Worm (Caenorhabditis elegans) whole organism, early embryonic: ENCODE measurements around the gene C28D4.10.

Source experiments
- B0310.2 ChIP-seq: sonication (generic microtip); optimal IDR thresholded peaks from 2 replicates; lab custom pipeline; 2016; ENCODE audit warnings: mild to moderate bottlenecking, missing genetic modification characterization, missing compliant biosample characterization
- F13C5.2 ChIP-seq: sonication (generic microtip); optimal IDR thresholded peaks from 2 replicates; lab custom pipeline; 2017; ENCODE audit warnings: mild to moderate bottlenecking, missing genetic modification characterization, inconsistent platforms, missing compliant biosample characterization
- aly-1 ChIP-seq: sonication (generic microtip); optimal IDR thresholded peaks from 2 replicates; lab custom pipeline; 2016; ENCODE audit warnings: missing genetic modification characterization, missing compliant biosample characterization
- ama-1 ChIP-seq: fragments of 150-350 bp; optimal IDR thresholded peaks from 2 replicates; lab custom pipeline; 2014
- ceh-13 ChIP-seq: fragments of 200-800 bp; sonication (Bioruptor generic); optimal IDR thresholded peaks from 2 replicates; lab custom pipeline; 2018; ENCODE audit warnings: mild to moderate bottlenecking, missing genetic modification characterization, missing compliant biosample characterization
- ceh-36 ChIP-seq: sonication (generic microtip); optimal IDR thresholded peaks from 2 replicates; lab custom pipeline; 2016; ENCODE audit warnings: missing genetic modification characterization, inconsistent platforms, missing compliant biosample characterization
- ets-7 ChIP-seq: sonication (generic microtip); optimal IDR thresholded peaks from 2 replicates; lab custom pipeline; 2016; ENCODE audit warnings: missing genotype, missing genetic modification characterization, missing compliant biosample characterization
- flt-1 ChIP-seq: fragments of 200-800 bp; sonication (Bioruptor generic); IDR thresholded peaks from 2 replicates; pipeline ENCODE4 v1.3.6; 2022; ENCODE audit warnings: missing genetic modification characterization, missing compliant biosample characterization
- hmbx-1 ChIP-seq: sonication (generic microtip); optimal IDR thresholded peaks from 2 replicates; lab custom pipeline; 2016; ENCODE audit warnings: mild to moderate bottlenecking, missing genetic modification characterization, missing compliant biosample characterization
- pes-1 ChIP-seq: fragments of 200-800 bp; sonication (Bioruptor generic); IDR thresholded peaks from 2 replicates; pipeline ENCODE4 v1.3.6; 2022; ENCODE audit warnings: missing genetic modification reagents, missing genetic modification characterization, missing compliant biosample characterization
- scrt-1 ChIP-seq: fragments of 200-800 bp; sonication (Bioruptor generic); IDR thresholded peaks from 2 replicates; pipeline ENCODE4 v1.3.6; 2022; ENCODE audit warnings: missing genetic modification characterization, missing compliant biosample characterization
- sea-1 ChIP-seq: fragments of 200-800 bp; sonication (Bioruptor generic); conservative IDR thresholded peaks from 2 replicates; pipeline ENCODE4 v1.3.6; 2022; ENCODE audit warnings: missing genetic modification characterization, missing compliant biosample characterization
- tbx-37 ChIP-seq: fragments of 200-800 bp; sonication (Bioruptor generic); conservative IDR thresholded peaks from 2 replicates; pipeline ENCODE4 v1.3.6; 2022; ENCODE audit warnings: missing genetic modification reagents, missing genetic modification characterization, missing compliant biosample characterization
- tra-4 ChIP-seq: sonication (generic microtip); optimal IDR thresholded peaks from 2 replicates; lab custom pipeline; 2017; ENCODE audit warnings: missing genetic modification characterization, missing compliant biosample characterization

- TF ChIP-seq flt-1 (no peak), aly-1 (tag; lab: Kevin White, UChicago) (no peak), sea-1 (GFP tag; lab: Robert Waterston, UW) (no peak), ets-7 (tag; lab: Kevin White, UChicago) (no peak), F13C5.2 (tag; lab: Kevin White, UChicago) (no peak), tbx-37 (GFP tag; lab: Robert Waterston, UW) (no peak), ama-1 (lab: Kevin White, UChicago) (no peak), B0310.2 (tag; lab: Kevin White, UChicago) (no peak), tra-4 (no peak), pes-1 (GFP tag; lab: Robert Waterston, UW) (no peak), ceh-13 (GFP tag; lab: Kevin White, UChicago) (no peak), scrt-1 (GFP tag; lab: Robert Waterston, UW) (no peak), ceh-36 (tag; lab: Kevin White, UChicago) (no peak), hmbx-1 (no peak)
Measured at ce11 chrIV:9746762-9747161, 8.5 kb downstream of the C28D4.10 start, which contains the start of gene C28D4.5.
